Worm (Caenorhabditis elegans) whole organism, L2 larva: ENCODE measurements around the gene C25F9.2.

Experiments used
- ama-1 ChIP-seq: fragments of 150-350 bp; optimal IDR thresholded peaks from 2 replicates; lab custom pipeline; 2018; ENCODE audit warnings: inconsistent platforms
- fos-1 ChIP-seq: fragments of 150-350 bp; optimal IDR thresholded peaks from 2 replicates; lab custom pipeline; 2014; ENCODE audit warnings: missing biosample characterization, missing genetic modification characterization
- mdl-1 ChIP-seq, 2 experiments: fragments of 150-350 bp in 1 of 2; sonication (generic microtip) in 1 of 2; optimal IDR thresholded peaks; 2 replicates each; lab custom pipeline; 2017; ENCODE audit warnings: missing biosample characterization in 2 of 2, missing genetic modification characterization in 2 of 2
- nhr-11 ChIP-seq: fragments of 150-350 bp; optimal IDR thresholded peaks from 2 replicates; lab custom pipeline; 2014; ENCODE audit warnings: missing biosample characterization, missing genetic modification characterization
- nhr-12 ChIP-seq: fragments of 150-350 bp; optimal IDR thresholded peaks from 2 replicates; lab custom pipeline; 2014; ENCODE audit warnings: missing biosample characterization, missing genetic modification characterization
- skn-1 ChIP-seq: sonication (generic microtip); optimal IDR thresholded peaks from 2 replicates; lab custom pipeline; 2017; ENCODE audit warnings: missing biosample characterization, missing genetic modification characterization
- snpc-4 ChIP-seq: fragments of 150-350 bp; optimal IDR thresholded peaks from 2 replicates; lab custom pipeline; 2014; ENCODE audit warnings: missing biosample characterization, missing genetic modification characterization
- unc-39 ChIP-seq: fragments of 150-350 bp; optimal IDR thresholded peaks from 2 replicates; lab custom pipeline; 2014; ENCODE audit warnings: missing biosample characterization, missing genetic modification characterization
- unc-62 ChIP-seq: fragments of 150-350 bp; optimal IDR thresholded peaks from 2 replicates; lab custom pipeline; 2014; ENCODE audit warnings: missing biosample characterization, missing genetic modification reagents, missing genetic modification characterization

DNA sequence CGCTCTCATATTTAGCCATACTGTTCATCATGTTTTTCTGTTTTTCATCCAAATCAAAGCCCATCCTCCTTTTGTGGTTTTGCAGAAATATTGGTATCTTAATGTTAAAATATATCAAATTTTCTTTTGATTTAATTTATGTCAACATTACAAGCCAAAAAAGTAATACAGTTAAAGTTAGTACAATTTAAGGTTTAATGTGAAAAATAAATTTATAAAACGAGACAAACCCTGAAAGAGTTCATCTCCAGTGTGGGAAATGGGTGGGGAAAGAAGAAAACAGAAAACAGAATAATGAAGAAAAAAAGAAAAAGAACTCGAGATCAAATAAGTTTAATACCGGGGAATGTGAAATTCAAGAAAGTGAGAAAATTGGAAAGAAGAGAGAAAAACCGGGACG lies 27.5 kb downstream of the C25F9.2 start, which contains the start of gene M04C3.2:
- TF ChIP-seq snpc-4 (tag; lab: Kevin White, UChicago) (no peak), unc-39 (no peak), skn-1 (no peak), nhr-11 (tag; lab: Kevin White, UChicago) (no peak), fos-1 (no peak), mdl-1 (tag; optimal IDR thresholded peaks at IDR 0.05; lab: Kevin White, UChicago) (no peak), nhr-12 (no peak), unc-62 (GFP tag; lab: Kevin White, UChicago) (no peak), ama-1 (lab: Kevin White, UChicago) (no peak)
